Worm (Caenorhabditis elegans) whole organism, L2 larva: ENCODE data around the gene irld-3.

ENCODE experiments used
- aly-2 ChIP-seq: fragments of 150-350 bp; optimal IDR thresholded peaks from 2 replicates; lab custom pipeline; 2014; ENCODE audit warnings: missing biosample characterization, missing genetic modification characterization
- ama-1 ChIP-seq: fragments of 150-350 bp; optimal IDR thresholded peaks from 2 replicates; lab custom pipeline; 2018; ENCODE audit warnings: inconsistent platforms
- egl-27 ChIP-seq: sonication (generic microtip); optimal IDR thresholded peaks from 3 replicates; lab custom pipeline; 2017; ENCODE audit warnings: missing biosample characterization, missing genetic modification reagents, missing genetic modification characterization
- lin-13 ChIP-seq: fragments of 150-350 bp; optimal IDR thresholded peaks from 2 replicates; lab custom pipeline; 2014; ENCODE audit warnings: missing biosample characterization, missing genetic modification reagents, missing genetic modification characterization
- nhr-11 ChIP-seq: fragments of 150-350 bp; optimal IDR thresholded peaks from 2 replicates; lab custom pipeline; 2014; ENCODE audit warnings: missing biosample characterization, missing genetic modification characterization
- nhr-21 ChIP-seq: fragments of 150-350 bp; optimal IDR thresholded peaks from 2 replicates; lab custom pipeline; 2014; ENCODE audit warnings: missing biosample characterization, missing genetic modification characterization
- nhr-237 ChIP-seq: fragments of 150-350 bp; optimal IDR thresholded peaks from 2 replicates; lab custom pipeline; 2014; ENCODE audit warnings: missing biosample characterization, missing genetic modification characterization
- unc-55 ChIP-seq: fragments of 150-350 bp; sonication (generic microtip); optimal IDR thresholded peaks from 3 replicates; lab custom pipeline; 2014; ENCODE audit warnings: missing biosample characterization, missing genetic modification reagents, missing genetic modification characterization
- unc-62 ChIP-seq: fragments of 150-350 bp; optimal IDR thresholded peaks from 2 replicates; lab custom pipeline; 2014; ENCODE audit warnings: missing biosample characterization, missing genetic modification reagents, missing genetic modification characterization
- zag-1 ChIP-seq: fragments of 150-350 bp; optimal IDR thresholded peaks from 2 replicates; lab custom pipeline; 2014; ENCODE audit warnings: missing biosample characterization, missing genetic modification characterization

ce11 chrV:3151862-3152261 is 13.5 kb upstream of the irld-3 start, which contains the start of gene srab-6:
- no peak for TF ChIP-seq aly-2
- TF ChIP-seq nhr-21 (tag; lab: Kevin White, UChicago) = no peak
- no peak for TF ChIP-seq nhr-11 (tag; lab: Kevin White, UChicago)
- no peak for TF ChIP-seq nhr-237 (tag; lab: Kevin White, UChicago)
- TF ChIP-seq unc-55 (GFP tag; lab: Kevin White, UChicago) = no peak
- TF ChIP-seq zag-1 (tag; lab: Kevin White, UChicago) = no peak
- no peak for TF ChIP-seq lin-13
- TF ChIP-seq ama-1 (lab: Kevin White, UChicago) = no peak
- no peak for TF ChIP-seq egl-27
- TF ChIP-seq unc-62 (GFP tag; lab: Kevin White, UChicago) = no peak
